Worm (Caenorhabditis elegans): Measurements from ENCODE around the gene lys-8.
A peak's percentile ranks its signal among the peaks of the same experiment; 100 is the strongest.
"Not testable (repeated sequence)": the region's sequence is repeated elsewhere in the genome, so short reads cannot be mapped to it uniquely, and the experiment has no call there.

The lys-8 gene

DNA sequence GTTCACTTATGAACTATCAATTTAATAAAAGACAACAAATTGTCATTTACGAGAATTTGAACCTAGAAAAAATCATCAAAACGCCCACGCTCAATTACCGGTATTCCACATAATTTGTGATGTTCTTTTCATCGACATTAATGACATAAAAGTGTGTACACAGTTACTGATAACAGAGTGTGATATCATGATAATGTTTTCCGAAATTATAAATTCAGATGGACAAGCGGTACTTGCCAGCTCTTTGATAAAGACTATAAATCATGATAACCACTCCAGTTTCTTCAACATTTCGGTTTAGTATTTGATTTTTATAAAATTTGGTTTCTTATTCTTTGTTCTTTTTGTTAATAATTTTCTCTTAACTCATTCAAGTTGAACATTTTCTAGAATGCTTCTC, at the start of gene lys-8:
Gene lys-8, plus strand, starts transcription at position 391 of the 400 bp plus-strand sequence.
- no peak for TF ChIP-seq T22C8.4 (GFP tag; IDR thresholded peaks at IDR 0.05)
- TF ChIP-seq med-1 (GFP tag; optimal IDR thresholded peaks at IDR 0.05; ENCODE audit: insufficient read depth) = no peak
- no peak for TF ChIP-seq cog-1 (tag; optimal IDR thresholded peaks at IDR 0.05)
- no peak for TF ChIP-seq klf-2 (GFP tag; conservative IDR thresholded peaks at IDR 0.05)
- TF ChIP-seq ztf-23 (GFP tag; IDR thresholded peaks at IDR 0.05) = no peak
- TF ChIP-seq ref-1 (GFP tag; conservative IDR thresholded peaks at IDR 0.05) = no peak
- no peak for TF ChIP-seq flt-1 (GFP tag; IDR thresholded peaks at IDR 0.05)
- no peak for TF ChIP-seq ztf-29 (GFP tag; IDR thresholded peaks at IDR 0.05)
- no peak for TF ChIP-seq tab-1 (GFP tag; IDR thresholded peaks at IDR 0.05)

DNA sequence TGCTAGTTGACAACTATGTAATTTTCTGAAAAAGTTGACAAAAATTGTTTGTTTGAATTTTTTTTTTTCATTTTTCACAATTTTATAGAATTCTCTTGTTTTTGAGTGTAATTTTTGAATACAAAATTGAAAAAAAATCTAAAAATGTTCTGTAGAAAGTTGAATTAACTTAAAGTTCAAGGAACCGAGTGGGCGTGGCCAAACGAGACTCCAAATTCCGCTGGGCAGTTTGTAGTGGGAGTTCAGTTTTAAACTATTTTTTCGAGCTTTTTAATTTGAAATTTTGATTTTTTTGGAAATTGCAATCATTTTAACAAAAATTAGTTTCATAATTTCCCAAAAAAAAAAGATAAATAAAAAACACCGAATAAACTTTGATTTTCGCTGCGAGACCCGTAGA, 48.9 kb upstream of the lys-8 start:
- no peak for TF ChIP-seq flt-1 (GFP tag; IDR thresholded peaks at IDR 0.05)
- no peak for TF ChIP-seq T22C8.4 (GFP tag; IDR thresholded peaks at IDR 0.05)
- no peak for TF ChIP-seq ref-1 (GFP tag; conservative IDR thresholded peaks at IDR 0.05)
- TF ChIP-seq tab-1 (GFP tag; IDR thresholded peaks at IDR 0.05) = no peak
- TF ChIP-seq med-1 (GFP tag; optimal IDR thresholded peaks at IDR 0.05; ENCODE audit: insufficient read depth) = no peak
- no peak for TF ChIP-seq ztf-23 (GFP tag; IDR thresholded peaks at IDR 0.05)
- TF ChIP-seq cog-1 (tag; optimal IDR thresholded peaks at IDR 0.05) = no peak
- TF ChIP-seq klf-2 (GFP tag; conservative IDR thresholded peaks at IDR 0.05) = no peak
- TF ChIP-seq ztf-29 (GFP tag; IDR thresholded peaks at IDR 0.05) = no peak

DNA sequence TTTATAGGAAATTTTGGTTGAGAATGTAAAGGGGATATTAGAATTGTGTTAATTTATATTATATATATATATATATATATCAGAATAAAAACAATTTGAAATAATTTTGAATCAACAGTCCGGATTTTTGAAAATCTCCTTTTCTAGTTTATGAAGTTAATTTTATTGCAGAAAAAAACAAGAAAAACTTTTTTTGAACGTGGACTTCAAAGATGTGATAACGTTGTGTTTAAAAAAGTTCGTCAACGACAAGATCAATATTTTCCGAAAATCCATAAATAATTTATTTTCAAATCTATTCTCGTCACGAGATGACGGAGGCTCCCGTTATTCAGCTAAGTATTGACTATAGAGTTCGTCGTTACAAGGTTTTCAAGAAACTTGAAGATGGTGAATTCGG, 48.5 kb upstream of the lys-8 start, which contains the start of gene C17C3.11:
Gene C17C3.11, plus strand, starts transcription at position 301 of the 400 bp plus-strand sequence.
- TF ChIP-seq cog-1 (tag; optimal IDR thresholded peaks at IDR 0.05) (no peak), med-1 (GFP tag; optimal IDR thresholded peaks at IDR 0.05; ENCODE audit: insufficient read depth) (no peak), flt-1 (GFP tag; IDR thresholded peaks at IDR 0.05) (no peak), ztf-29 (GFP tag; IDR thresholded peaks at IDR 0.05) (no peak), ref-1 (GFP tag; conservative IDR thresholded peaks at IDR 0.05) (no peak), ztf-23 (GFP tag; IDR thresholded peaks at IDR 0.05) (no peak), T22C8.4 (GFP tag; IDR thresholded peaks at IDR 0.05) (no peak), klf-2 (GFP tag; conservative IDR thresholded peaks at IDR 0.05) (no peak), tab-1 (GFP tag; IDR thresholded peaks at IDR 0.05) (no peak)

DNA sequence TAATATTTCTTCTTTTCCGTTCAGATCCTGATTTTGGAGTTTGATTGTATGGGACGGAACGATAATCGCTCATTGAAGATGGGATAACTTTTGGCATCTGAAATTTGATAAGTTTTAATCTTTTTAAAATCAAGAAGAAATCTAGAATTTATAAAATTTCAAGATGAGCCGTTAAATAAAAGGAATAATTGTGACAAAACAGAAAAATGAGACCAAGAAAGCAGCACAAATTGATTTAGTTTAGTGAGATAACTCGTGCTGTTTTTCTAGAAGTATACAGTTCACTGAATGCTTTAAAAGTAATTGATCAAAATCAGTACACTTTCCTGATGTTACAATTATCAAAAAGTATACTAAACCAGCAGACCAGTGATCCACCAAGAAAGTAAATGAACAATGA, 45.9 kb upstream of the lys-8 start, which contains the start of gene hlh-27:
Gene hlh-27, minus strand, starts transcription at position 101 of the 400 bp plus-strand sequence.
- not testable (repeated sequence) for TF ChIP-seq cog-1 (tag; optimal IDR thresholded peaks at IDR 0.05); ref-1 (GFP tag; conservative IDR thresholded peaks at IDR 0.05); T22C8.4 (GFP tag; IDR thresholded peaks at IDR 0.05)

DNA sequence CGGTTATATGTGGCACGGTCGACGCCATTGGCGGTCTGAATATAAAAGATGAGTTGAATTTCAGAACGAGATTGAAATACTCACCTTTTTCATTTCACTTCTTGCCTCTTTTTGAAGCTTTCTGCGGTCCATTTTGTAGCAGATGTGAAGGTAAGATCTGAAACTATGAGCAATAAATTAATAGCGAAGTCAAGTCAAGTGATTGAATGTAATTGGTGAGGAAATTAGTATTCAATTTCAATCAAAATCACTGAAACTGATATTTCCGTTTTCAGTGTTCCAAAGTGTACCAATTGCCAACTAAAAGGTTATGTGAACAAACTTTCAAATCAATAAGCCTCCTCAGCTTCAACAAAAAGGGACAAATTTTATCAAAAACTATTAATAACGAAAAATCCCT, 44.3 kb upstream of the lys-8 start, which contains the start of gene C17C3.24:
Gene C17C3.24, minus strand, starts transcription at position 101 of the 400 bp plus-strand sequence.
- TF ChIP-seq cog-1 (tag; optimal IDR thresholded peaks at IDR 0.05) = no peak
- no peak for TF ChIP-seq ztf-29 (GFP tag; IDR thresholded peaks at IDR 0.05)
- no peak for TF ChIP-seq tab-1 (GFP tag; IDR thresholded peaks at IDR 0.05)
- no peak for TF ChIP-seq ztf-23 (GFP tag; IDR thresholded peaks at IDR 0.05)
- TF ChIP-seq klf-2 (GFP tag; conservative IDR thresholded peaks at IDR 0.05) = no peak
- TF ChIP-seq med-1 (GFP tag; optimal IDR thresholded peaks at IDR 0.05; ENCODE audit: insufficient read depth) = no peak
- TF ChIP-seq ref-1 (GFP tag; conservative IDR thresholded peaks at IDR 0.05) = no peak
- TF ChIP-seq T22C8.4 (GFP tag; IDR thresholded peaks at IDR 0.05) = no peak

DNA sequence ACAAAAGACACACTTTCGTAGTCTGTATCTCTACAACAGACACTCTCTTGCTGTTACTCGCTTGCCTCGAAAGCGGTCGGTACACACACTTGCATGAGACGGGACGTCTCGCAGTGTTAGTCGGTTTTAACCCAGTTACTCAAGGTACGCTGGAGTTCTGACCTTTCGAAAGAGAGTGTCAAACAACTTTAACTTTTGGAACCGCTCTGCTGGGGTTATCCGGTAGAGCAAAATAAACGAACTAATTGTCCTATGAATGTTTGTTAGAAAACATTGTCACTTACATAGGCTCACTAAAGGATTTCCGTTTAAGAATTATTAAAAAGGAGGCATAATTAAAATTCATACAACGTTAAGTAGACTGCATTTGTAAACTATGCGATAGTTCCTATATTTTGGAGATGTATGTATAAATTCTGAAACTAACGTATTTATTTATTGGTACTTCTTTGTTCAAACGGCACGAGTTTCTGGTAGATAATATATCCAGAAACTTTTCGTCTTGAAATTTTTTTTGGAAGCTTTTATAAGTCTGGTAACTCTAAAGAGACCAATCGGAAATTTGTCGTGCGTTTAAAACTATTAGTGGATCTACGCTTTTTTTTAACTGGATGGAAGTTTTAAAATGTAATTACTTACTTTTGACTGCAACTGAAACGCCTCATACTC, 42.4 kb upstream of the lys-8 start:
- peak; percentile 82 for TF ChIP-seq tab-1 (GFP tag; IDR thresholded peaks at IDR 0.05)
- TF ChIP-seq cog-1 (tag; optimal IDR thresholded peaks at IDR 0.05) = peak; percentile 95
- peak; percentile 84 for TF ChIP-seq ztf-23 (GFP tag; IDR thresholded peaks at IDR 0.05)
- TF ChIP-seq T22C8.4 (GFP tag; IDR thresholded peaks at IDR 0.05) = peak; percentile 64
- 0 out of 2 replicates have a peak, but pooled peaks have one; percentile 40 for TF ChIP-seq ztf-29 (GFP tag; IDR thresholded peaks at IDR 0.05)
- no peak; the same call in none of the 2 replicates for TF ChIP-seq klf-2 (GFP tag; conservative IDR thresholded peaks at IDR 0.05)
- TF ChIP-seq med-1 (GFP tag; optimal IDR thresholded peaks at IDR 0.05; ENCODE audit: insufficient read depth) = peak; percentile 60
- TF ChIP-seq flt-1 (GFP tag; IDR thresholded peaks at IDR 0.05) = peak; percentile 93
- peak; percentile 53; the same call in 1 of the 2 replicates for TF ChIP-seq ref-1 (GFP tag; conservative IDR thresholded peaks at IDR 0.05)

DNA sequence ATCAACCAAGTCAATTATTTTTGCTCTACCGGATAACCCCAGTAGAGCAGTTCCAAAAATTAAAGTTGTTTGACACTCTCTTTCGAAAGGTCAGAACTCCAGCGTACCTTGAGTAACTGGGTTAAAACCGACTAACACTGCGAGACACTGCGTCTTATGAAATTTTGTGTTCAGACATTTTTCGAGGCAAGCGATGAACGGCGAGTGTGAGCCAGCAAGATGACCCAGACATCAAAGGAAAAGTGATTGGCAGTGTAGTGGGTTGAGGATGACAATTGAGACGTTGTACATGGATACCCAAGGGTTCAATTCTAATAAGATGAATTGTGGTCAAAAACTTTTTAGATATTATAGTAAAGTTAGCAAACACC, 41.8 kb upstream of the lys-8 start:
- TF ChIP-seq T22C8.4 (GFP tag; IDR thresholded peaks at IDR 0.05) (no peak), ztf-23 (GFP tag; IDR thresholded peaks at IDR 0.05) (no peak)

DNA sequence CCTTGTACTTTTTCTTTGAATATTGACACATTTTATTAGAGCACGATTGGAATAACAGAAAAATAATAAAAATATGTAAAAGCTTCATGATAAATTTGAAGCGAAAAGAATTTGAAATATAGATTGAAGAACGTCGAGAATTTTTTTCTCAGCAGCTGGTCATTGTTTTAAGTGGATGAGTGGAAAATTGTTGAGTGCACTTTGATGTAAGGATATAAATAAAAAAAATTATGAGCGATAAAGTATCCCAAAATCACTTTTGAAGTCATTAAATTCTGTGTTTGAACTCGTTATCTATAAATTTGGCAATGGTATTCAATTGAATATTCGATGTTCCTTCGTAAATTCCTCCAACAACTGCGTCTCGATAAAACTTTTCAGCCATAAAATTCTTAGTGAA, 41.2 kb upstream of the lys-8 start, which contains the start of gene ins-13:
Gene ins-13, minus strand, starts transcription at position 101 of the 400 bp plus-strand sequence.
- TF ChIP-seq flt-1 (GFP tag; IDR thresholded peaks at IDR 0.05) (no peak), tab-1 (GFP tag; IDR thresholded peaks at IDR 0.05) (no peak)

DNA sequence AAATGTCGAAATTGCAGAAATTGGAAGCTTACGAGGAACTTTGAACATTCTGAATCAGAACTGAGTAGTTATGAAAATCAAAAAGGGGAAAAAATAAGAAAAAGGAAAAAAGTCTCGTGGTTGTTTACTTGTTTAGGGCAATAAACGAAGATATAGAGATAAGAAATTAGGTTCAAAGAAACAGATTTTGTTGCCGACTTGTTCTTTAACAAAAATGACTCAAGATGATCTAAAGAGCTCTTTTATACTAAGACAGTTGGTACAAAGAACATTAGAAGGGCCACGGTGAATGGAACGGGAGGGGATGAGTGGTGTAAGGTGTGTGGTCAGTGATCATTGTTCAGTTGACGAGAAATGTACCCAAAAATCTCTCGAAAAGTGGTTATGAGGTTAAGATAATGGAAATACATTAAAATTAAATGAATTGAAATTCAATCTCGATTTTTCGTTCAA, 38.5 kb upstream of the lys-8 start, which contains the start of gene acdh-2:
Gene acdh-2, minus strand, starts transcription at position 51 of the 453 bp plus-strand sequence.
- TF ChIP-seq klf-2 (GFP tag; conservative IDR thresholded peaks at IDR 0.05) = no peak
- no peak for TF ChIP-seq ztf-23 (GFP tag; IDR thresholded peaks at IDR 0.05)
- no peak for TF ChIP-seq T22C8.4 (GFP tag; IDR thresholded peaks at IDR 0.05)
- TF ChIP-seq flt-1 (GFP tag; IDR thresholded peaks at IDR 0.05) = no peak
- no peak for TF ChIP-seq tab-1 (GFP tag; IDR thresholded peaks at IDR 0.05)
- no peak for TF ChIP-seq ztf-29 (GFP tag; IDR thresholded peaks at IDR 0.05)
- TF ChIP-seq cog-1 (tag; optimal IDR thresholded peaks at IDR 0.05) = no peak
- TF ChIP-seq ref-1 (GFP tag; conservative IDR thresholded peaks at IDR 0.05) = no peak
- TF ChIP-seq med-1 (GFP tag; optimal IDR thresholded peaks at IDR 0.05; ENCODE audit: insufficient read depth) = no peak

DNA sequence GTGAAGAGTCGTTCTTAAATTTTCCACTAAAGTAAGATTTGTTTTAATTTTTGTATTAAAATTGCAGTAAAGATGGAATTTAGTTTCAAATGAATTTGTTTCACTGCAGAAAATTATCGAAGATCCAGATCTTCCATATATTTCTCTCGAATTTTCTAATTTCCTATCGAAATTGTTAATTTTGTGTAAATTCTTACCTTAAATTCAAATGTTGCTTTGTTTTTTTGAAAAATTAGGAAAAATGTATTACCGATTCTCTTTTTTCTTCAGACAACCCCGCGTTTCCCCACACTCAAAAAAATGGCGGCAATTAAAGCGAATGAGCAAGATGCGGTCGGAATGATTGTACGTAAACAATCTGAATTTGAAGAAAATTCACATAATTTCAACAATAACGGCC, 36.2 kb upstream of the lys-8 start, which contains the start of gene C17C3.6:
Gene C17C3.6, plus strand, starts transcription at position 301 of the 400 bp plus-strand sequence.
- TF ChIP-seq med-1 (GFP tag; optimal IDR thresholded peaks at IDR 0.05; ENCODE audit: insufficient read depth) (no peak), tab-1 (GFP tag; IDR thresholded peaks at IDR 0.05) (no peak), flt-1 (GFP tag; IDR thresholded peaks at IDR 0.05) (no peak), T22C8.4 (GFP tag; IDR thresholded peaks at IDR 0.05) (no peak), ztf-23 (GFP tag; IDR thresholded peaks at IDR 0.05) (no peak), klf-2 (GFP tag; conservative IDR thresholded peaks at IDR 0.05) (no peak), cog-1 (tag; optimal IDR thresholded peaks at IDR 0.05) (no peak), ztf-29 (GFP tag; IDR thresholded peaks at IDR 0.05) (no peak), ref-1 (GFP tag; conservative IDR thresholded peaks at IDR 0.05) (no peak)
